Fruit fly (Drosophila melanogaster): Measurements from ENCODE around the gene COX7AL2.

COX7AL2 gene

DNA sequence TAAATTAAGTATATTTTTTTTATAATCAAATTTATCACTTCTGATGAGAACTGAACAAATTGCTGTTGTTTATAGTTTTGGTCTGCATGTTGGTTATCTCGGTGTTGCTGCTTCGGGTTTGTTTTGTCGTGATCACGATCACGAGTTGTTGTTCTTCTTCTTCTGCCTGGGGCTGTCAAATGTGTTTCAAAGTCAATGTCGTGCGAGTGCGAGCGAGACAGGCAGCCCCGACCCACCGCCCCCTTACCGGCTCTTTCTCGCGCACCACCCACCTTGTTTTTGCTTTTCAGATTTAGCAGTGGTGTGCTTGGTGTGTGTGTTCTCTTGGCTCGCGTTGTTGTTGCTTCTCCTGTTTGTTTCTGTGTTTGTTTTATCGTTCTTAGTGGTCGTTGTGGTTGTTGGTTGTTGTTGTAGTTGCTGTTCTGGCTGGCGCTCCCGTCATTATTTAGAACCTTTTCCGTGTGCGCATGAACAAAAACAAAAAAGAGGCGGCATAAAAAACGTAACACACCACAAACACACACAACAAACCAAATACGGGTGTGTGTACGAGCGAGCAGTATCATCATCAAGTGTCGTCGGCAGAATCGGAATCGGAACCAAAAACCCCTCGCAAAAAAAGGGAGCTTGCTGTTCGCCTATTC is at the start of gene COX7AL2:
COX7AL2 (minus strand) TSS at position 438 of the 644 bp plus-strand sequence.
- no peak for TF ChIP-seq CG17801 (GFP tag; optimal IDR thresholded peaks at IDR 0.05; ENCODE audit: partially characterized antibody)

DNA sequence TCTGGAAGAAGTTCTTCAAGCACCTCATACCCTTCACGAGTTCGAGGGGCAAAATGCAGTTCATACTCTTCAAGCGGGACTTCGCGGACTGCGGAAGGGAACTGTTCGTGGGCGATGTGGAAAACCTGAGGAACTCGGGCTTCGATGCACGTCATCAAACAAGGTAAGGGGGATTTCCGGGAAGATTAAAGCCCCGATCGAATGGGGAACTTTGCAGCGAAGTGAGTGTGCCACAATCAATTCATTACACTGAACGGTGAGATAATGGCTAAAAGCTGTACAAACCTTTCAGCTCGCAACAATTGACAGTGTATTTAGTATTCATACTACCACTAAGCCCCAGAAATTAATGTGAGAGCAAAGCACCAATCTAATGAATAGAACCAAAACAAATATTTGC is 45.1 kb upstream of the COX7AL2 start:
- TF ChIP-seq CG17801 (GFP tag; optimal IDR thresholded peaks at IDR 0.05; ENCODE audit: partially characterized antibody), result no peak

DNA sequence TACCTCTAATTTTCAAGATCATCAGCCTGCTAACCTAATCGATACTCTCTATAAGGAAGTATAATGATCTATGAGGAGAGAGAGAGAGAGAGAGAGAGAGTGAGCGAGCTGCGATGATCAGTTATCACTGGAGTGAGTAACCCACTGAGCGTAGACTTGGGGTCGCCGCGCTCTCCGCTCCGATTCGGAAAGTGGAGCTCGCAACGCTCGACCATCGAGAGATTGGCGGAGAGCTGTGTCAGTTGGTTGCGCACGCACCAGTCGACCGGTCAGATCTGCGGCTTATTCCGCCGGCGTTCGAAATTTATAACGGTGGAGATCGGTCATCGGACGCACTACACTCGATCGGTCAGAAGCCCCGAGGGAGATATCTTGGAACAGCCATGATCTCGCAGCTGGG is 44.4 kb upstream of the COX7AL2 start, which contains the start of gene CG4267:
CG4267 (plus strand) TSS at position 240 of the 400 bp plus-strand sequence.
- peak; percentile 15 for TF ChIP-seq CG17801 (GFP tag; optimal IDR thresholded peaks at IDR 0.05; ENCODE audit: partially characterized antibody)

DNA sequence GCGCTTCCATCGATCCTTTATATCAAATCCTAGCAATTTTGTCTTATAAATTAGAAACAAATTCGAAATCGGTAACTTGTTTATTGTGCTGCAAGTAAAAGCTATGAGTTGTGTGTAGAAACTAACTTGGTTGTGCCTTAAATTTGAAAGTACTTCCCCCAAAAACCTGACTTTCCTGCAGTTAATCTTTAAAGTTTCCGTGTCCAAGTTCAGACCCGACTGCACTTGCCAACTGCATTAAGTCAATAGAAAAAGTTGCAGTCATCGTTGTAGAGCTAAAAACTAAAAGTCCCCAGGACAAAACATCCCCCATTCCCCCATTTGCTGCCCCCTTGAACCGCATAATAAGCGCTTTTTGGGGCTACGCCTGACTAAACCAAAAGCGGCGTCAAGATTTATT is 42.8 kb upstream of the COX7AL2 start, which contains the start of gene Tengl1:
Tengl1 (minus strand) TSS at position 101 of the 400 bp plus-strand sequence.
- no peak for TF ChIP-seq CG17801 (GFP tag; optimal IDR thresholded peaks at IDR 0.05; ENCODE audit: partially characterized antibody)

DNA sequence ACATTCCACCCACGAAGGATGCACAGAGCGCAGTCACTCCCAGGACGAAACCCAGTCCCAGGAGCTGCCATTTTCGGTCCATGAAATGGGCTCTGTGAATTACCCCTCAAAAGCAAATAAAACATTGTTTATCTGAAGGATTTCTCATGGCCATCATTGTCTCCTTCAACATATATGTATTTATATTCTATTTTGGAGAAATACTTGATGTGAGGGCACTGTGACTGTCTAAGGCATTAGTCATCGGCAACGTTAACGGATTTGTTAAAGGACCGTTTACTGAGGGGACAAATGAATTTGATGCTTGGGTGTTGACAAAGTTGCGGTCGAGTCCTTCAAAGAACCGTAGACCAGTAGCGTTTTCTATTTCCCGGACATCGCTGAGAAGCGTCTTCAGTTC is 41.6 kb upstream of the COX7AL2 start, which contains the start of gene Tengl2:
Tengl2 (minus strand) TSS at position 101 of the 400 bp plus-strand sequence.
- TF ChIP-seq CG17801 (GFP tag; optimal IDR thresholded peaks at IDR 0.05; ENCODE audit: partially characterized antibody), result no peak

DNA sequence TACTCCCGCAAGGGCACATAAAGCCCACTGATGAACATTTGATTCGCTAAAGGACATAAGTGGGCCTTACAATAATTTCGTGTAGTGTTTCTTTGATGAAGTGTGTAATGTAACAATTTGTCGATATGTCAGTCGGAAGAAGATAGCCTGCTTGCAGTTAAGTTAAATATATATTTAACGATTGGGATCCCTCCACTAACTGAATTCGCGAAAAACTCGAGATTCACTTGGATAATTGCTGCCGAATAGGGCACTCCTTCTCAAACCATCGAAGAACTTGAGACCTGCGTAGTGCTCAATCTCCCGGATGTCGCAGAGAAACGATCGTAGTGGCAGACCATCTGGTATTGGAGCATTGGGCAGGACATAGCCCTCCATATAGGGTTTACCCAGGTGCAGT is 40.4 kb upstream of the COX7AL2 start, which contains the start of gene Tengl3:
Tengl3 (minus strand) TSS at position 101 of the 400 bp plus-strand sequence.
- no peak for TF ChIP-seq CG17801 (GFP tag; optimal IDR thresholded peaks at IDR 0.05; ENCODE audit: partially characterized antibody)

DNA sequence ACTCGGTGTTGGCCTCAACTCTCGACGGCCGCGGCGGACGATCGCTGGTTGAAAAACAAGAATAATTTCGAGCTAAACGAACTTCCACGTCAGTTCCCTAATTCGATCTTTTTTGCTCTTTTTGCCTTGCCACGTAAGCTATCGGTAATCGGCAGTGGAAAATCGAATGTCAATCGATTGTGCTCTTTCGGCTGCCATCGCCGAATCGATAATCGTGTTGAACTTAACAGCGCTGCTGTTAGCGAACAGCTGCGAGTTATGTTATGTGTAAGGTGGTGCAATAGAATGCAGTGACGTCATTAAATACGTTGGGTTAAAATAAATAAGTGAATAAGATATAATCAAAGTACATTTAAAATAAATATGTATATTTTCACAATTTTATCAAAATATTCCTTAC is 39.0 kb upstream of the COX7AL2 start, which contains the start of gene Sec24CD:
Sec24CD (minus strand) TSS at position 123 of the 400 bp plus-strand sequence.
- TF ChIP-seq CG17801 (GFP tag; optimal IDR thresholded peaks at IDR 0.05; ENCODE audit: partially characterized antibody), result peak; percentile 77

DNA sequence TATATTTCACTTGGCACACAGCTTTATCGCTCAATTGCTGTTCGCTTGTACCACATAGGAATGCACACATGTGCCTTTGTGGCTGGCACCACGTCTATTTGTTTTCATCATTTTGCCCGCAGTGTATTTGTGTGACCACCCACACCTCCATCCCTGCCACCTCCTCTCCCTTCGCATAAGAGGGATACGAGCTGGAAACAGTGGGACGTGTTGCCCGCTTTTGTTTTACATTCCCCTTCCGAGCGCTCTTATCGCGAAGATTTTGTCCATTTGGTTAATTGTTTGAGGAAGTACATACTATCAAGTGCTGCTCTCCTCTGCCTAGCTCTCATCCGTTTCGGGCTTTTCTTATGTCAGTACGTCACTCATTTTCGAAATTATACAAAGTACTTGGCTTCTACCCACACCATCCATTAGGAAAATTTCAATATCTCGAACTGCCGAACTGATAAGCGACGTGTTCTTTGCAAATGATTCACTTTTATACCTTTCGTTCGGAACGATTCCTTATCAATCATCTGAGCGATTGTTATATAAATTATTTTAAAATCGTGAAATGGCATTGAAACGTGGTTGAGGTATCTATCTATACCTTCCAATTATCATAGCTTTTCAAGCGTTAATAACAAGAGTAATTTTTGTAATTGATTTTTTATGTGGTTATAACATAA is 30.6 kb upstream of the COX7AL2 start:
- TF ChIP-seq CG17801 (GFP tag; optimal IDR thresholded peaks at IDR 0.05; ENCODE audit: partially characterized antibody), result no peak

DNA sequence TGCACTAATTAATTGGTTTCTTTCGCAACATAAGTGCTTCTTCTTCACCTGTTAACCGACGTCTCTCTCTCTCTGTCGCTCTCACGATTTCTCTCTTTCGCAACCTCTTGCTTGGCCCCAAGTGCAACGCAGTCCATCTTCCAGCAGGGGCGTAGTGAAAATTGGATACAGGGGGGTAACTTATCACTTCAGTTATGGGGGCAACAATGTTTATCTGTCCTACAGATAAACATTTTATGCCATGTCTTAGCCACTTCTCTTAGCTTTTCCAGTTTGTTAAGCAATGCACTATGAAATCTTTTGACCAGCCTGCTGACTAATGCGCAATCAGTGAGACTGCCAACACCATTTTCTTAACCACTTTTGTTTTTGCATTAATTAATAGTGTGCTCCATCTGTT is 29.6 kb upstream of the COX7AL2 start:
- peak; percentile 35 for TF ChIP-seq CG17801 (GFP tag; optimal IDR thresholded peaks at IDR 0.05; ENCODE audit: partially characterized antibody)

DNA sequence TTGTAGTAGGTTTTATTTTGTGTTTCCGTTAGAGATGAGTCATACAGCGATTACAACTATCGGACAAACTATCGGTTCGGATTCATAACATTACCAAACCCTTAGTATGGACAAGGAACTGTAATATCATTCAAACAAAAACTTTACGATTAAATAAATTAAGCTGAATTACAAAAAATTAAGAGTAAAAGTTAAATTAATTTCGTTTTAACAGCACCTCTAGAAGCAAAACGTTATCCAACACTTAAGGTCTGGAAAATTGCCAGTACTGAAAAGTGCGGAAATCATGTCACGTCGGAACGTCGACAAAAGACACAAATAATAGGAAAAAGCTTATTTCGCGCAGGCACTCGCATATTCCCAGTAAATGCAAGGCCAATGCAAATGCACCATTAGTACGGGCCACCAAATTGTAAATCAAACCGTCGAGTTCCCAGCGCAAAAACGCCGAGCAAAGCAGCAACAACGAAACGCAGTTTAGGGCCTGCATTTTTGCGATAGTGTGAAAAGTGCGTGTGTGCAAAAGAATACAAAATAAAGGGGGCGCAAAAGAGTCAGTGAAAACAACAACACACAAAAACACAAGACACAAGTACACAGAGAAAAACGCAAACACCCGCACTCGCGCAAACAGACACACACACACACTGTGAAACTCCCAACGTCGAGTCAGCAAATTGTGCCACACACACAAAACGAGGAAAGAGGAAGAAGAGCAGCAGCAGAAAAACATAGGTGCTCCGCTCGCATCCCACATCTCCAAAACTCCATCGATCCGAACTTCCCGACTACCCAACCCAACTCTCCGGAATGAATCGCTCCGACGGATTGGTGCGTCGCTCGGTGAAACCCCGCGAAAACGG is 28.8 kb upstream of the COX7AL2 start, which contains the start of the genes CG15387 and sau:
CG15387 (minus strand) TSS at position 36 of the 863 bp plus-strand sequence.
sau (plus strand) TSS at position 84 of the 863 bp plus-strand sequence.
- TF ChIP-seq CG17801 (GFP tag; optimal IDR thresholded peaks at IDR 0.05; ENCODE audit: partially characterized antibody), result peak; percentile 86

DNA sequence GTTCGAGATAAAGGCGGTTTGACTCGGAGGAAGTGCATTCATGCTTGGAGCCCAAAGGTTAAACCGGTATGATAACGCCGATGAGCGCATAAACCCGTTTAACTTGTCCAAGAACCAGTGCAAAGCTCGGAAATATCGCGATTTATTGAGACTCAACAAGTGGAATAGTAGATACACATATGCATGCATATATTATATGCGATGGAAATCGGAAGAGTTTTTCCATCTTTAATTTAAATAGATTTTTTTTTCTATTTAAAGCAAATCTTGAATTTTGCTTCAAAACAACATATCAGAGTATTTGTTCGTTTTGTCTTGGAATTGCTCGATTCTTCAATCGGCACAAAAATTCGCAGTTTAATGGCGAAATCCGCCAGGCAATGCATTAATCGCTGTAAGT is 24.7 kb upstream of the COX7AL2 start:
- no peak for TF ChIP-seq CG17801 (GFP tag; optimal IDR thresholded peaks at IDR 0.05; ENCODE audit: partially characterized antibody)

DNA sequence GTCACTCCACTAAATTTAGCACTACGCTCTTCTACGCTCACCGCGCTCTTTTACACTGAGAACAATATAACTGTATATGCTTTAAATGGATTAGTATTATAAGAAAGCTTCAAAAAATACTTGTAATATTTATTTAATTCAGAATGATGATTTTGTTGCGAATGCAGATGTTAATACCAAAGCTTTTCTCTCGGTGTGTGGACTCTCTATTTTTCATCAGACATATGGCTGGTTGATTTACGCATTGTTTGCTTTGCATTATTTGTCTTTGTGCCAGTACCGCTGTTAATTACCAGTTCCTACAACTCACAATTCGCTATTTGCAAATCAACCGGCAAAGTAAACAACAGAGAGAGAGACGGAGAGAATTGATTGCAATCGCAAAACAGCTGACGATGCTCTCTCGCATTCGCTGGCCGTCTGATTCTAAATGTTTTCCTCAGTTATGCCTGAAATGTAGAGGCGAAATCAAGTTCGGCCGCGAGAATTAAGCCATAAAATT is 24.0 kb upstream of the COX7AL2 start:
- TF ChIP-seq CG17801 (GFP tag; optimal IDR thresholded peaks at IDR 0.05; ENCODE audit: partially characterized antibody), result peak; percentile 99

DNA sequence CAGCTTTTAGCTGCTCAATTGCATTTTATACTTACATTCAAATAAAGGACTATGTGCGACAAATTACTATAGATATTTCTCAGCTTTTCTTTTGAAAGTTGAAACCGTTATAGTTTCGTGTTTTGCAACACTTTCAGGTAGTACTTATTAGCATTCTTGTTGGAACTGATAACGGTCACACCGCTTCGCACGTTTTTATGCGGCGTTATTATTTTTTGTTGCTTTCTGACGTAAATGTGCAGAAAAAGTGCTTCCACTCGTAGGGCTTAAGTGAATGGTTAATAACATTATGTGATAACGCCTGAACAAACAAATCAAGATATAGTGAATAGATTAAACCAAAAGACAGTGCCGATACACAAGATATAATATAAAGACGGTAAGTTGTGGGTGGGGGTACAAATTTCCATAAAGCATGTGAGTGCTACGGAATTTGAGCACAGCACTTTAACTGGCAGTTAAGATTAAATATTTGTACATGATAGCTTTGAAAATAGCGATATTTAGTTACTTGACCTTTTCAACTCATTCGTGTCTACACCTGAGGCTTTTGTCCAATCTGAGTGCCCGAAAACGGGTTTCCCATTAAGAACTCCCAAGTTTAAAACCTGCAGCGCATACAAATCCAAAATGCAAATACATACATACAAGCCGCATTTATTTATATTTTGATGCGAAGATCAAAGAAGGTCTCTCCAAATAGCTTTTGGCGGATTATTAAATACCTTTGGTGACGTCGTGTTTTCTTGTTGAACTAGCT is 23.0 kb upstream of the COX7AL2 start, which contains the start of gene papi:
papi (plus strand) TSS at position 176 of the 760 bp plus-strand sequence.
- no peak for TF ChIP-seq CG17801 (GFP tag; optimal IDR thresholded peaks at IDR 0.05; ENCODE audit: partially characterized antibody)

All from ovary, adult (tissue).